Fruit fly (Drosophila melanogaster): ENCODE measurements around the gene CG12481.

The CG12481 gene

dm6 chrX:14213509-14214154 lies 26.6 kb downstream of the CG12481 start (continued):
- TF ChIP-seq scrt (GFP tag; optimal IDR thresholded peaks at IDR 0.05) (no peak), CG6854 (GFP tag; optimal IDR thresholded peaks at IDR 0.05) (no peak), Adf1 (GFP tag; IDR thresholded peaks at IDR 0.05) (no peak), org-1 (GFP tag; optimal IDR thresholded peaks at IDR 0.05) (no peak), CG12659 (GFP tag; optimal IDR thresholded peaks at IDR 0.05) (peak; percentile 31), CkIIα-i1 (GFP tag; IDR thresholded peaks at IDR 0.05) (no peak), CG17912 (GFP tag; optimal IDR thresholded peaks at IDR 0.05) (no peak), odd (GFP tag; optimal IDR thresholded peaks at IDR 0.05) (no peak), Med (GFP tag) (peak; percentile 76), zen (tag; optimal IDR thresholded peaks at IDR 0.05) (no peak), CG9437 (GFP tag; optimal IDR thresholded peaks at IDR 0.05) (peak; percentile 35), wdn (GFP tag; IDR thresholded peaks at IDR 0.05) (no peak), CG17385 (GFP tag; optimal IDR thresholded peaks at IDR 0.05) (peak; percentile 30), cg (GFP tag; optimal IDR thresholded peaks at IDR 0.05) (peak; percentile 64), gcm (GFP tag; optimal IDR thresholded peaks at IDR 0.05) (peak; percentile 39), CG4820 (GFP tag; optimal IDR thresholded peaks at IDR 0.05) (peak; percentile 3), caup (GFP tag; optimal IDR thresholded peaks at IDR 0.05; ENCODE audit: severe bottlenecking) (no peak), sima (GFP tag; optimal IDR thresholded peaks at IDR 0.05) (no peak), Hr51 (GFP tag; optimal IDR thresholded peaks at IDR 0.05) (peak in 1 of 2 experiments; percentile 57), CG32772 (GFP tag; IDR thresholded peaks at IDR 0.05) (no peak), CG15073 (GFP tag; optimal IDR thresholded peaks at IDR 0.05) (no peak), bab2 (GFP tag; optimal IDR thresholded peaks at IDR 0.05) (peak; percentile 7), CG6689 (GFP tag; IDR thresholded peaks at IDR 0.05) (peak; percentile 40; the same call in 1 of the 2 replicates), Deaf1 (tag; optimal IDR thresholded peaks at IDR 0.05) (peak; percentile 74), CG8388 (GFP tag; optimal IDR thresholded peaks at IDR 0.05) (peak; percentile 28), mam (GFP tag; optimal IDR thresholded peaks at IDR 0.05) (peak; percentile 14), Optix (GFP tag; IDR thresholded peaks at IDR 0.05) (peak; percentile 36; the same call in 1 of the 3 replicates), Oli (tag; optimal IDR thresholded peaks at IDR 0.05) (peak; percentile 46), gem (tag; optimal IDR thresholded peaks at IDR 0.05) (peak; percentile 67), CG12104 (GFP tag; optimal IDR thresholded peaks at IDR 0.05) (peak; percentile 1), dm (GFP tag; optimal IDR thresholded peaks at IDR 0.05) (no peak), sd (tag; optimal IDR thresholded peaks at IDR 0.05) (no peak), row (GFP tag; IDR thresholded peaks at IDR 0.05) (peak; percentile 59), CG7839 (tag; optimal IDR thresholded peaks at IDR 0.05) (peak; percentile 46), HmgZ (tag; optimal IDR thresholded peaks at IDR 0.05) (no peak), CG10543 (GFP tag; optimal IDR thresholded peaks at IDR 0.05) (peak; percentile 7), Hr3 (GFP tag; optimal IDR thresholded peaks at IDR 0.05) (peak; percentile 1), CG5180 (GFP tag; optimal IDR thresholded peaks at IDR 0.05) (peak; percentile 66), peb (GFP tag; IDR thresholded peaks at IDR 0.05) (0 out of 2 replicates have a peak, but pooled peaks have one; percentile 15), CG17612 (GFP tag; IDR thresholded peaks at IDR 0.05) (no peak), CG14710 (tag; optimal IDR thresholded peaks at IDR 0.05) (peak; percentile 11), ttk (GFP tag; IDR thresholded peaks at IDR 0.05) (0 out of 2 replicates have a peak, but pooled peaks have one; percentile 18), lab (GFP tag; optimal IDR thresholded peaks at IDR 0.05) (peak; percentile 12), HLH3B (GFP tag; IDR thresholded peaks at IDR 0.05) (peak; percentile 36; the same call in 1 of the 2 replicates), CG13424 (tag; optimal IDR thresholded peaks at IDR 0.05) (peak; percentile 51)
